Fruit fly (Drosophila melanogaster): ENCODE data around the gene regucalcin.
A peak's percentile ranks its signal among the peaks of the same experiment; 100 is the strongest.

The regucalcin gene

dm6 chrX:12003437-12004394 lies 8.5 kb upstream of the regucalcin start, which contains the start of gene fw (continued):
- no peak for TF ChIP-seq CG16779 (tag; optimal IDR thresholded peaks at IDR 0.05)
- TF ChIP-seq Blimp-1 (GFP tag; optimal IDR thresholded peaks at IDR 0.05), result no peak
- no peak for TF ChIP-seq CG8632 (GFP tag; optimal IDR thresholded peaks at IDR 0.05)
- TF ChIP-seq CG4318 (GFP tag; optimal IDR thresholded peaks at IDR 0.05), result no peak
- peak; percentile 62 for TF ChIP-seq CG8319 (GFP tag; optimal IDR thresholded peaks at IDR 0.05)
- peak; percentile 75 for TF ChIP-seq CG31627 (GFP tag; optimal IDR thresholded peaks at IDR 0.05)
- peak; percentile 69 for TF ChIP-seq CG3032 (tag; optimal IDR thresholded peaks at IDR 0.05)
- TF ChIP-seq Hr4 (GFP tag; optimal IDR thresholded peaks at IDR 0.05), result peak; percentile 87
- peak; percentile 62 for TF ChIP-seq CG10669 (GFP tag; optimal IDR thresholded peaks at IDR 0.05)
- peak; percentile 70 for TF ChIP-seq achi (GFP tag; optimal IDR thresholded peaks at IDR 0.05)
- peak; percentile 81 for TF ChIP-seq topi (GFP tag; optimal IDR thresholded peaks at IDR 0.05)
- TF ChIP-seq fkh (GFP tag; optimal IDR thresholded peaks at IDR 0.05), result no peak
- TF ChIP-seq CG8119 (GFP tag; IDR thresholded peaks at IDR 0.05), result peak; percentile 84
- TF ChIP-seq CG6854 (GFP tag; optimal IDR thresholded peaks at IDR 0.05), result no peak
- TF ChIP-seq Smox (GFP tag; optimal IDR thresholded peaks at IDR 0.05), result peak; percentile 75
- TF ChIP-seq Eip93F (GFP tag; optimal IDR thresholded peaks at IDR 0.05), result no peak
- no peak for TF ChIP-seq fd59A (GFP tag; optimal IDR thresholded peaks at IDR 0.05)
- peak in 1 of 2 experiments; percentile 59 for TF ChIP-seq salr (GFP tag; optimal IDR thresholded peaks at IDR 0.05)
- TF ChIP-seq ss (GFP tag; optimal IDR thresholded peaks at IDR 0.05), result no peak
- peak; percentile 84 for TF ChIP-seq eg (GFP tag; IDR thresholded peaks at IDR 0.05)
- no peak for TF ChIP-seq CG11294 (GFP tag; IDR thresholded peaks at IDR 0.05)
- TF ChIP-seq CG6163 (GFP tag; IDR thresholded peaks at IDR 0.05), result peak; percentile 81
- TF ChIP-seq lz (GFP tag; optimal IDR thresholded peaks at IDR 0.05), result peak; percentile 82
- peak; percentile 49 for TF ChIP-seq Lpt (GFP tag; optimal IDR thresholded peaks at IDR 0.05)
- peak; percentile 92 for TF ChIP-seq svp (GFP tag)
- peak; percentile 57 for TF ChIP-seq Ets21C (GFP tag; optimal IDR thresholded peaks at IDR 0.05)
- TF ChIP-seq net (GFP tag; optimal IDR thresholded peaks at IDR 0.05), result no peak
- peak; percentile 57 for TF ChIP-seq dsx (GFP tag; optimal IDR thresholded peaks at IDR 0.05; ENCODE audit: poor library complexity, severe bottlenecking)
- peak; percentile 80 for TF ChIP-seq Eip75B (GFP tag; optimal IDR thresholded peaks at IDR 0.05)
- TF ChIP-seq esn (GFP tag; optimal IDR thresholded peaks at IDR 0.05), result peak; percentile 82
- peak; percentile 18 for TF ChIP-seq CG9139 (GFP tag; optimal IDR thresholded peaks at IDR 0.05)
- TF ChIP-seq Ets96B (tag; optimal IDR thresholded peaks at IDR 0.05), result peak; percentile 68
- peak; percentile 68 for TF ChIP-seq CG1621 (tag; optimal IDR thresholded peaks at IDR 0.05)
- no peak for TF ChIP-seq CG32006 (GFP tag; optimal IDR thresholded peaks at IDR 0.05)
- TF ChIP-seq dac (GFP tag; optimal IDR thresholded peaks at IDR 0.05), result peak; percentile 76
- TF ChIP-seq CG11902 (GFP tag; optimal IDR thresholded peaks at IDR 0.05), result peak; percentile 16
- peak; percentile 77 for TF ChIP-seq CG6276 (GFP tag; optimal IDR thresholded peaks at IDR 0.05)

dm6 chrX:12004395-12004768 lies 7.8 kb upstream of the regucalcin start:
- TF ChIP-seq CG11294 (GFP tag; IDR thresholded peaks at IDR 0.05), result peak; percentile 49; the same call in 1 of the 2 replicates
- TF ChIP-seq Sox15 (GFP tag; optimal IDR thresholded peaks at IDR 0.05), result peak; percentile 76
- TF ChIP-seq achi (GFP tag; optimal IDR thresholded peaks at IDR 0.05), result peak; percentile 53
- peak; percentile 2 for TF ChIP-seq Blimp-1 (GFP tag; optimal IDR thresholded peaks at IDR 0.05)
- TF ChIP-seq CG34406 (GFP tag; optimal IDR thresholded peaks at IDR 0.05), result peak; percentile 79
- peak; percentile 27 for TF ChIP-seq CG6854 (GFP tag; optimal IDR thresholded peaks at IDR 0.05)
- TF ChIP-seq CG8119 (GFP tag; IDR thresholded peaks at IDR 0.05), result no peak; the same call in 1 of the 3 replicates
- TF ChIP-seq fkh (GFP tag; optimal IDR thresholded peaks at IDR 0.05), result no peak
- TF ChIP-seq CG1621 (tag; optimal IDR thresholded peaks at IDR 0.05), result no peak
- peak; percentile 70 for TF ChIP-seq CG6792 (GFP tag; optimal IDR thresholded peaks at IDR 0.05)
- TF ChIP-seq Sox14 (GFP tag; optimal IDR thresholded peaks at IDR 0.05), result no peak
- TF ChIP-seq Smox (GFP tag; optimal IDR thresholded peaks at IDR 0.05), result peak; percentile 41
- TF ChIP-seq CG4318 (GFP tag; optimal IDR thresholded peaks at IDR 0.05), result peak; percentile 76
- TF ChIP-seq Eip75B (GFP tag; optimal IDR thresholded peaks at IDR 0.05), result no peak
- no peak for TF ChIP-seq Hr4 (GFP tag; optimal IDR thresholded peaks at IDR 0.05)
- peak; percentile 53 for TF ChIP-seq acj6 (GFP tag; optimal IDR thresholded peaks at IDR 0.05)
- TF ChIP-seq CG6276 (GFP tag; optimal IDR thresholded peaks at IDR 0.05), result peak; percentile 75
- TF ChIP-seq dsx (GFP tag; optimal IDR thresholded peaks at IDR 0.05; ENCODE audit: poor library complexity, severe bottlenecking), result peak; percentile 36
- no peak for TF ChIP-seq Sox102F (GFP tag; optimal IDR thresholded peaks at IDR 0.05)
- no peak for TF ChIP-seq Eip93F (GFP tag; optimal IDR thresholded peaks at IDR 0.05)
- peak; percentile 47 for TF ChIP-seq cyc (GFP tag; optimal IDR thresholded peaks at IDR 0.05)
- peak; percentile 90 for TF ChIP-seq CG32006 (GFP tag; optimal IDR thresholded peaks at IDR 0.05)
- peak; percentile 56 for TF ChIP-seq CG3919 (GFP tag; optimal IDR thresholded peaks at IDR 0.05)
- peak; percentile 10 for TF ChIP-seq CG7368 (GFP tag; optimal IDR thresholded peaks at IDR 0.05)
- TF ChIP-seq CG15336 (GFP tag; IDR thresholded peaks at IDR 0.05), result peak; percentile 6; the same call in 1 of the 2 replicates
- TF ChIP-seq svp (GFP tag), result peak; percentile 79
